Fruit fly (Drosophila melanogaster): Measurements from ENCODE around the gene CG13051.
A peak's percentile ranks its signal among the peaks of the same experiment; 100 is the strongest.

Gene CG13051

DNA sequence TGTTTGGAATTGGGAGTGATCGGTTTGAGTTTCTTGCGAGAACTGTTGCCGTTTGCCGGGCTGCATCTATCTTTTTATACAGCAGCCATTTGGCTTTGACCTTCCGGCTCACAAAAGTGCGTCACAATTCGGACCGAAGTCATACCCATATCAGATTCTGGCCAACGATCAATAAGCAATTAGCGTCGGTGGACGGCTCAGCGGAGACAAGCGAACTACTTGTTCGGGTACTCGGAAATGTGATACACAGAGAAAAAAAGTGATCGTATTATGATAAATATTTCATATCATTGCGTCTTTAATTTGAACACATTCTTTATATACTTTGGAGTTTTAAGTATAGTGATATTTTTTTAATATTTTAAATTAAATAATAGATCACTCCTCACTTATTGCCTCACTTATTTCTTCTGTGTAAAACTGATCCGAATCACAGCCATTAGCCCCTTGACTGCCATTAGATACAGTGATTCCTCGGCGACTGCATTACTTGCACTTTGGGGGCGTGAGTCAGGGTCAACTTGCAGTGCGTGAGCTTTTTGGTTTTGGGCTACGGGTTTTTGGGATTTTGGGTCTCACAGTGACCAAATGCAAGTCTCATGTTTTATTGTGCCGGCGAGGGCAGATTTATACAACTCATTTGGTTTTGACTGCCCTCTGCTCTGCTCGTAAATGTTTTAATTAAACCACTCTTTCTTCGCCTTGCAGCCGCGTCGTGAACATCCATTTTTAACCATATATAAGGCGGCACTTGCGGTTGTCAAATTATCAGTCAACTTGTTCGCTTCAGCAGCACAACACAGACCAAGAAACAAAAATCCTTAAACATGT, 41.1 kb upstream of the CG13051 start, which contains the start of the genes CG13043 and CG13063 (continued):
- TF ChIP-seq peb (GFP tag; IDR thresholded peaks at IDR 0.05) = no peak
- TF ChIP-seq sd (tag; optimal IDR thresholded peaks at IDR 0.05) = no peak
- no peak for TF ChIP-seq CG18476 (GFP tag; optimal IDR thresholded peaks at IDR 0.05)
- TF ChIP-seq CG3065 (GFP tag; optimal IDR thresholded peaks at IDR 0.05) = no peak
- no peak for TF ChIP-seq NC2α (GFP tag; optimal IDR thresholded peaks at IDR 0.05)
- no peak for TF ChIP-seq Aef1 (GFP tag; IDR thresholded peaks at IDR 0.05)
- TF ChIP-seq org-1 (GFP tag; optimal IDR thresholded peaks at IDR 0.05) = no peak
- TF ChIP-seq Abd-B (GFP tag; optimal IDR thresholded peaks at IDR 0.05) = no peak
- TF ChIP-seq bcd (GFP tag; optimal IDR thresholded peaks at IDR 0.05) = no peak
- no peak for TF ChIP-seq CG11456 (GFP tag; IDR thresholded peaks at IDR 0.05)
- TF ChIP-seq Xbp1 (GFP tag; optimal IDR thresholded peaks at IDR 0.05) = no peak
- TF ChIP-seq sr (GFP tag; IDR thresholded peaks at IDR 0.05) = no peak
- peak; percentile 7 for TF ChIP-seq CoRest (tag; optimal IDR thresholded peaks at IDR 0.05)
- no peak for TF ChIP-seq CG31365 (tag; optimal IDR thresholded peaks at IDR 0.05)
- TF ChIP-seq CG32772 (GFP tag; IDR thresholded peaks at IDR 0.05) = no peak
- TF ChIP-seq CG13424 (tag; optimal IDR thresholded peaks at IDR 0.05) = peak; percentile 34
- TF ChIP-seq CG10321 (GFP tag; IDR thresholded peaks at IDR 0.05) = no peak
- TF ChIP-seq usp (GFP tag; optimal IDR thresholded peaks at IDR 0.05) = no peak
- TF ChIP-seq dm (GFP tag; optimal IDR thresholded peaks at IDR 0.05) = no peak
- TF ChIP-seq Xrp1 (GFP tag; IDR thresholded peaks at IDR 0.05) = no peak
- TF ChIP-seq Poxn (GFP tag; IDR thresholded peaks at IDR 0.05) = no peak
- TF ChIP-seq trh (GFP tag; optimal IDR thresholded peaks at IDR 0.05) = no peak
- no peak for TF ChIP-seq CG32767 (GFP tag; IDR thresholded peaks at IDR 0.05)
- no peak for TF ChIP-seq CG2129 (GFP tag; IDR thresholded peaks at IDR 0.05; ENCODE audit: partially characterized antibody)
- no peak for TF ChIP-seq psq (GFP tag; optimal IDR thresholded peaks at IDR 0.05)
- no peak for TF ChIP-seq zen2 (GFP tag; IDR thresholded peaks at IDR 0.05; ENCODE audit: partially characterized antibody)
- TF ChIP-seq ATbp (GFP tag; optimal IDR thresholded peaks at IDR 0.05) = no peak
- TF ChIP-seq twi (tag; optimal IDR thresholded peaks at IDR 0.05) = no peak
- no peak for TF ChIP-seq CG13287 (GFP tag; IDR thresholded peaks at IDR 0.05; ENCODE audit: partially characterized antibody)
- TF ChIP-seq dati (GFP tag; IDR thresholded peaks at IDR 0.05) = no peak
- TF ChIP-seq disco-r (GFP tag; optimal IDR thresholded peaks at IDR 0.05) = no peak
- TF ChIP-seq Ravus (GFP tag; IDR thresholded peaks at IDR 0.05) = no peak
- no peak for TF ChIP-seq CG16779 (GFP tag; IDR thresholded peaks at IDR 0.05)
- no peak for TF ChIP-seq pan (optimal IDR thresholded peaks at IDR 0.05)
- TF ChIP-seq pan (GFP tag; optimal IDR thresholded peaks at IDR 0.05 in 1 of 2, IDR thresholded peaks at IDR 0.05 in 1 of 2) = no peak
- no peak for TF ChIP-seq CG1647 (GFP tag; optimal IDR thresholded peaks at IDR 0.05)
- no peak for TF ChIP-seq tx (GFP tag; optimal IDR thresholded peaks at IDR 0.05)
- no peak for TF ChIP-seq CG10431 (GFP tag; optimal IDR thresholded peaks at IDR 0.05)
- TF ChIP-seq salm (tag; optimal IDR thresholded peaks at IDR 0.05) = no peak
- no peak for TF ChIP-seq prd (optimal IDR thresholded peaks at IDR 0.05)
- TF ChIP-seq prd (GFP tag; IDR thresholded peaks at IDR 0.05) = no peak
- no peak for TF ChIP-seq CG17361 (GFP tag; IDR thresholded peaks at IDR 0.05)
- no peak for TF ChIP-seq CG15479 (GFP tag; optimal IDR thresholded peaks at IDR 0.05)
- TF ChIP-seq CG4328 (GFP tag; optimal IDR thresholded peaks at IDR 0.05) = no peak
- TF ChIP-seq CG13894 (tag; optimal IDR thresholded peaks at IDR 0.05) = no peak
- peak; percentile 42 for TF ChIP-seq unpg (GFP tag; optimal IDR thresholded peaks at IDR 0.05)
- TF ChIP-seq HHEX (GFP tag; optimal IDR thresholded peaks at IDR 0.05) = no peak
- TF ChIP-seq tna (GFP tag; IDR thresholded peaks at IDR 0.05; ENCODE audit: partially characterized antibody) = no peak
- peak; percentile 3 for TF ChIP-seq PHDP (tag; optimal IDR thresholded peaks at IDR 0.05)
- no peak for TF ChIP-seq CG2889 (GFP tag; IDR thresholded peaks at IDR 0.05)
- no peak for TF ChIP-seq CG1603 (tag; optimal IDR thresholded peaks at IDR 0.05)

Measured in whole organism, embryonic.